Worm (Caenorhabditis elegans) whole organism, late embryonic: ENCODE results near the gene ddn-2.

Experiments
- ceh-14 ChIP-seq: sonication (generic microtip); optimal IDR thresholded peaks from 2 replicates; lab custom pipeline; 2016; ENCODE audit warnings: missing genotype, missing genetic modification characterization, missing compliant biosample characterization
- ceh-19 ChIP-seq: fragments of 200-800 bp; sonication (Bioruptor generic); optimal IDR thresholded peaks from 2 replicates; lab custom pipeline; 2018; ENCODE audit warnings: mild to moderate bottlenecking, missing genetic modification characterization, missing compliant biosample characterization
- ceh-45 ChIP-seq: fragments of 200-800 bp; sonication (Bioruptor generic); IDR thresholded peaks from 2 replicates; pipeline ENCODE4 v1.3.6; 2022; ENCODE audit warnings: missing genetic modification reagents, missing genetic modification characterization, missing compliant biosample characterization
- dmd-4 ChIP-seq: sonication (generic microtip); optimal IDR thresholded peaks from 2 replicates; lab custom pipeline; 2016; ENCODE audit warnings: borderline replicate concordance, missing genetic modification characterization, missing compliant biosample characterization
- pqm-1 ChIP-seq: sonication (generic microtip); optimal IDR thresholded peaks from 2 replicates; lab custom pipeline; 2016; ENCODE audit warnings: missing genetic modification characterization, missing compliant biosample characterization

DNA sequence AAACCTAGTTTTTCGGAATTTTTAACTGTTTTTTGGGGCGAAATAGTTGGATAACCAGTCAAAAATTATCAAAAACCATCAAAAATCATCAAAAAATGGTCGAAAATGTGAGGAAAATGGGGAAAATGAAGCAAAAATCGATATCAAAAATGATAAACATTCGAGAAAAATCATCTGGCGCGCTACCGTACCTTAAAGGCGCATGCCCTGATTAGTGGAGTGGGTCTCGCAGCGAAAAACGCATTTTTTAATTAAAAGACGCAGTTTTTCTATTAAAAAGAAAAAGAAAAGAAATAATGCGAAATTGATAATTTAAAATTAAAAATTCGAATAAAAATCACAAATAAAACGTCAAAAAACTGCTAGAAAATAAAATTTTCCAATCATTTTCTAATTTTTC is 28.5 kb upstream of the ddn-2 start, which contains the start of gene F35C5.1:
- TF ChIP-seq dmd-4 (tag; lab: Kevin White, UChicago): no peak
- TF ChIP-seq ceh-19: no peak
- TF ChIP-seq pqm-1 (tag; lab: Kevin White, UChicago): no peak
- TF ChIP-seq ceh-45 (GFP tag; lab: Robert Waterston, UW): no peak
- no peak for TF ChIP-seq ceh-14
